Worm (Caenorhabditis elegans) whole organism, mixed stage, embryonic: ENCODE results near the gene ssp-33.

Experiments
- cnd-1 ChIP-seq: fragments of 200-800 bp; sonication (Bioruptor generic); optimal IDR thresholded peaks from 2 replicates; lab custom pipeline; 2018; ENCODE audit warnings: mild to moderate bottlenecking, missing genetic modification characterization, missing compliant biosample characterization
- elt-1 ChIP-seq: sonication (generic microtip); optimal IDR thresholded peaks from 2 replicates; lab custom pipeline; 2017; ENCODE audit warnings: missing genetic modification characterization, mild to moderate bottlenecking, missing compliant biosample characterization, antibody characterized with exemption, moderate library complexity, borderline replicate concordance; ENCODE audit not compliant: insufficient read depth
- lsy-2 ChIP-seq: fragments of 150-350 bp; optimal IDR thresholded peaks from 2 replicates; lab custom pipeline; 2014; ENCODE audit warnings: missing biosample characterization, missing genetic modification characterization
- mab-5 ChIP-seq: fragments of 150-350 bp; optimal IDR thresholded peaks from 2 replicates; lab custom pipeline; 2014; ENCODE audit warnings: missing biosample characterization, missing genetic modification characterization
- mls-2 ChIP-seq: sonication (generic microtip); optimal IDR thresholded peaks from 2 replicates; lab custom pipeline; 2016; ENCODE audit warnings: mild to moderate bottlenecking, missing genetic modification characterization, moderate library complexity, missing compliant biosample characterization
- nhr-12 ChIP-seq: fragments of 150-350 bp; optimal IDR thresholded peaks from 2 replicates; lab custom pipeline; 2014; ENCODE audit warnings: missing biosample characterization, missing genetic modification characterization
- nhr-76 ChIP-seq: sonication (generic microtip); optimal IDR thresholded peaks from 2 replicates; lab custom pipeline; 2017; ENCODE audit warnings: missing biosample characterization, missing genetic modification characterization
- ztf-11 ChIP-seq: fragments of 150-350 bp; optimal IDR thresholded peaks from 2 replicates; lab custom pipeline; 2014; ENCODE audit warnings: missing biosample characterization, missing genetic modification characterization

DNA sequence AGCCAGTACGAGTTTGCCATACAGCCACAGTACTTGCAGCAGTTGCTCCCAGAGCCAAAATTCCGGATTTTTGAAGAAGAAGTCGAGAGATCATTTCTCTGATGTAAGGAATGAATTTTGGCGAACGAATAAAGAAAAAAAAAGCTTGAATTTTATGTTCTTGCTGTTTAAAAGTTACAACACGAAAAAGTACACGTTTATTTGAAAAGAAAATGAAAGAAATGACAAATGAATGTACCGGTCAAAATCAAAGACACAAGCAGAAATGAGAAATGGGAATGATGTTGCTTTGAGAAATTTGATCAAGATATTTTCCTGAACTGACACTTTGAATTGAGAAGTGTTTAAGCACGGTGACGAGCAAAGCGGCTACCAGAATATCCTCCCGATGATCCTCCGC, 30.1 kb downstream of the ssp-33 start, which contains the start of gene Y50E8A.6:
- TF ChIP-seq nhr-12 (tag; lab: Kevin White, UChicago) (no peak), mls-2 (tag; lab: Kevin White, UChicago) (no peak), ztf-11 (tag; lab: Kevin White, UChicago) (no peak), cnd-1 (no peak), elt-1 (no peak), lsy-2 (tag; lab: Kevin White, UChicago) (no peak), mab-5 (no peak), nhr-76 (no peak)
